Fruit fly (Drosophila melanogaster) whole organism, prepupa: Measurements from ENCODE around the gene CG43897.

Experiments
- Blimp-1 ChIP-seq: fragments of 200-800 bp; sonication (Bioruptor generic); optimal IDR thresholded peaks from 3 replicates; lab custom pipeline; 2017; ENCODE audit warnings: missing biosample characterization, missing genetic modification characterization, mild to moderate bottlenecking, moderate library complexity, missing genetic modification reagents
- CG10631 ChIP-seq: fragments of 200-800 bp; sonication (Bioruptor generic); optimal IDR thresholded peaks from 2 replicates; lab custom pipeline; 2016; ENCODE audit warnings: missing biosample characterization, missing genetic modification characterization
- CG10669 ChIP-seq: fragments of 200-800 bp; sonication (Bioruptor generic); optimal IDR thresholded peaks from 3 replicates; lab custom pipeline; 2018; ENCODE audit warnings: missing biosample characterization, mild to moderate bottlenecking, missing genetic modification characterization, moderate library complexity
- CG15336 ChIP-seq: fragments of 200-800 bp; sonication (Bioruptor generic); IDR thresholded peaks from 2 replicates; pipeline ENCODE4 v1.3.6; 2022; ENCODE audit warnings: missing biosample characterization, missing genetic modification characterization
- CG1621 ChIP-seq: fragments of 200-800 bp; sonication (Bioruptor generic); optimal IDR thresholded peaks from 3 replicates; lab custom pipeline; 2018; ENCODE audit warnings: missing biosample characterization, mild to moderate bottlenecking, missing genetic modification characterization
- CG16779 ChIP-seq: fragments of 200-800 bp; sonication (Bioruptor generic); optimal IDR thresholded peaks from 3 replicates; lab custom pipeline; 2017; ENCODE audit warnings: missing biosample characterization, mild to moderate bottlenecking, missing genetic modification characterization
- CG3032 ChIP-seq: fragments of 200-800 bp; optimal IDR thresholded peaks from 2 replicates; lab custom pipeline; 2019; ENCODE audit warnings: missing biosample characterization, mild to moderate bottlenecking, missing genetic modification characterization, moderate library complexity
- CG31627 ChIP-seq: fragments of 200-800 bp; sonication (Bioruptor generic); optimal IDR thresholded peaks from 3 replicates; lab custom pipeline; 2016; ENCODE audit warnings: missing biosample characterization, missing genetic modification characterization
- CG34406 ChIP-seq: fragments of 200-800 bp; sonication (Bioruptor generic); optimal IDR thresholded peaks from 3 replicates; lab custom pipeline; 2016; ENCODE audit warnings: missing biosample characterization, missing genetic modification characterization
- CG3919 ChIP-seq: fragments of 200-800 bp; sonication (Bioruptor generic); optimal IDR thresholded peaks from 3 replicates; lab custom pipeline; 2016; ENCODE audit warnings: missing biosample characterization, missing genetic modification characterization
- CG4318 ChIP-seq: fragments of 200-800 bp; sonication (Bioruptor generic); optimal IDR thresholded peaks from 3 replicates; lab custom pipeline; 2017; ENCODE audit warnings: missing biosample characterization, mild to moderate bottlenecking, missing genetic modification characterization
- CG6163 ChIP-seq: fragments of 200-800 bp; sonication (Bioruptor generic); IDR thresholded peaks from 3 replicates; pipeline ENCODE4 v1.3.6; 2022; ENCODE audit warnings: missing biosample characterization, missing genetic modification characterization
- CG6808 ChIP-seq: fragments of 200-800 bp; sonication (Bioruptor generic); optimal IDR thresholded peaks from 3 replicates; lab custom pipeline; 2017; ENCODE audit warnings: missing biosample characterization, missing genetic modification characterization, mild to moderate bottlenecking, moderate library complexity, missing genetic modification reagents
- CG6854 ChIP-seq: fragments of 200-800 bp; sonication (Bioruptor generic); optimal IDR thresholded peaks from 2 replicates; lab custom pipeline; 2017; ENCODE audit warnings: missing biosample characterization, mild to moderate bottlenecking, missing genetic modification characterization
- CG7368 ChIP-seq: fragments of 200-800 bp; sonication (Bioruptor generic); optimal IDR thresholded peaks from 3 replicates; lab custom pipeline; 2016; ENCODE audit warnings: missing biosample characterization, missing genetic modification characterization
- CG8119 ChIP-seq: fragments of 200-800 bp; sonication (Bioruptor generic); IDR thresholded peaks from 3 replicates; pipeline ENCODE4 v1.3.6; 2022; ENCODE audit warnings: missing biosample characterization, missing genetic modification characterization
- CG8319 ChIP-seq: fragments of 200-800 bp; sonication (Bioruptor generic); optimal IDR thresholded peaks from 3 replicates; lab custom pipeline; 2016; ENCODE audit warnings: missing biosample characterization, missing genetic modification characterization
- CG8632 ChIP-seq: fragments of 200-800 bp; sonication (Bioruptor generic); optimal IDR thresholded peaks from 3 replicates; lab custom pipeline; 2016; ENCODE audit warnings: missing biosample characterization, missing genetic modification characterization
- CG9139 ChIP-seq: fragments of 200-800 bp; sonication (Bioruptor generic); optimal IDR thresholded peaks from 3 replicates; lab custom pipeline; 2017; ENCODE audit warnings: missing biosample characterization, mild to moderate bottlenecking, missing genetic modification characterization
- Ets21C ChIP-seq: fragments of 200-800 bp; sonication (Bioruptor generic); optimal IDR thresholded peaks from 3 replicates; lab custom pipeline; 2016; ENCODE audit warnings: missing biosample characterization, missing genetic modification characterization
- Hr38 ChIP-seq: sonication (Bioruptor generic); optimal IDR thresholded peaks from 2 replicates; lab custom pipeline; 2016; ENCODE audit warnings: missing biosample characterization, missing genetic modification characterization
- Hr4 ChIP-seq: fragments of 200-800 bp; sonication (Bioruptor generic); optimal IDR thresholded peaks from 3 replicates; lab custom pipeline; 2016; ENCODE audit warnings: missing biosample characterization, missing genetic modification characterization
- Lpt ChIP-seq: fragments of 200-800 bp; sonication (Bioruptor generic); optimal IDR thresholded peaks from 3 replicates; lab custom pipeline; 2016; ENCODE audit warnings: missing biosample characterization, missing genetic modification characterization
- Met ChIP-seq: fragments of 200-800 bp; sonication (Bioruptor generic); optimal IDR thresholded peaks from 3 replicates; lab custom pipeline; 2016; ENCODE audit warnings: missing biosample characterization, missing genetic modification characterization
- OdsH ChIP-seq: fragments of 200-800 bp; sonication (Bioruptor generic); optimal IDR thresholded peaks from 3 replicates; lab custom pipeline; 2016; ENCODE audit warnings: missing biosample characterization, missing genetic modification characterization
- Smox ChIP-seq: fragments of 200-800 bp; sonication (Bioruptor generic); optimal IDR thresholded peaks from 3 replicates; lab custom pipeline; 2016; ENCODE audit warnings: missing biosample characterization, missing genetic modification characterization
- Sox14 ChIP-seq: fragments of 200-800 bp; sonication (Bioruptor generic); optimal IDR thresholded peaks from 3 replicates; lab custom pipeline; 2016; ENCODE audit warnings: missing biosample characterization, missing genetic modification characterization
- Sox15 ChIP-seq: fragments of 200-800 bp; sonication (Bioruptor generic); optimal IDR thresholded peaks from 3 replicates; lab custom pipeline; 2016; ENCODE audit warnings: missing biosample characterization, missing genetic modification characterization
- achi ChIP-seq: fragments of 200-800 bp; sonication (Bioruptor generic); optimal IDR thresholded peaks from 3 replicates; lab custom pipeline; 2016; ENCODE audit warnings: missing biosample characterization, missing genetic modification characterization
- acj6 ChIP-seq: fragments of 200-800 bp; sonication (Bioruptor generic); optimal IDR thresholded peaks from 3 replicates; lab custom pipeline; 2016; ENCODE audit warnings: missing biosample characterization, missing genetic modification characterization
- cyc ChIP-seq: fragments of 200-800 bp; sonication (Bioruptor generic); optimal IDR thresholded peaks from 3 replicates; lab custom pipeline; 2016; ENCODE audit warnings: missing biosample characterization, missing genetic modification characterization
- eg ChIP-seq: fragments of 200-800 bp; sonication (Bioruptor generic); IDR thresholded peaks from 3 replicates; pipeline ENCODE4 v1.3.6; 2022; ENCODE audit warnings: missing biosample characterization, missing genetic modification characterization
- esn ChIP-seq: fragments of 200-800 bp; sonication (Bioruptor generic); optimal IDR thresholded peaks from 2 replicates; lab custom pipeline; 2016; ENCODE audit warnings: missing biosample characterization, mild to moderate bottlenecking, missing genetic modification characterization, moderate library complexity
- fd59A ChIP-seq: fragments of 200-800 bp; sonication (Bioruptor generic); optimal IDR thresholded peaks from 2 replicates; lab custom pipeline; 2017; ENCODE audit warnings: missing biosample characterization, mild to moderate bottlenecking, missing genetic modification characterization, missing genetic modification reagents
- fd85E ChIP-seq: fragments of 200-800 bp; sonication (Bioruptor generic); optimal IDR thresholded peaks from 3 replicates; lab custom pipeline; 2016; ENCODE audit warnings: missing biosample characterization, missing genetic modification characterization
- fkh ChIP-seq: fragments of 200-800 bp; sonication (Bioruptor generic); optimal IDR thresholded peaks from 3 replicates; lab custom pipeline; 2017; ENCODE audit warnings: missing biosample characterization, mild to moderate bottlenecking, missing genetic modification characterization, moderate library complexity
- lz ChIP-seq: fragments of 200-800 bp; sonication (Bioruptor generic); optimal IDR thresholded peaks from 3 replicates; lab custom pipeline; 2016; ENCODE audit warnings: missing biosample characterization, missing genetic modification characterization
- net ChIP-seq: fragments of 200-800 bp; sonication (Bioruptor generic); optimal IDR thresholded peaks from 3 replicates; lab custom pipeline; 2016; ENCODE audit warnings: missing biosample characterization, missing genetic modification characterization
- pdm3 ChIP-seq: fragments of 200-800 bp; sonication (Bioruptor generic); optimal IDR thresholded peaks from 3 replicates; lab custom pipeline; 2016; ENCODE audit warnings: missing biosample characterization, missing genetic modification characterization
- salr ChIP-seq, 2 experiments: fragments of 200-800 bp; sonication (Bioruptor generic); optimal IDR thresholded peaks; 3 replicates each; lab custom pipeline; 2016 to 2018; ENCODE audit warnings: missing biosample characterization in 2 of 2, missing genetic modification characterization in 2 of 2, mild to moderate bottlenecking in 1 of 2
- spab ChIP-seq: fragments of 200-800 bp; sonication (Bioruptor generic); optimal IDR thresholded peaks from 2 replicates; lab custom pipeline; 2017; ENCODE audit warnings: missing biosample characterization, mild to moderate bottlenecking, missing genetic modification characterization, missing genetic modification reagents
- ss ChIP-seq, 2 experiments: fragments of 200-800 bp; sonication (Bioruptor generic); optimal IDR thresholded peaks; 2 replicates in 1 of 2; 3 replicates in 1 of 2; lab custom pipeline; 2017 to 2018; ENCODE audit warnings: mild to moderate bottlenecking in 2 of 2, missing biosample characterization in 2 of 2, missing genetic modification characterization in 2 of 2, moderate library complexity in 1 of 2
- svp ChIP-seq: fragments of 200-800 bp; sonication (Bioruptor generic); peaks from one replicate; lab custom pipeline; 2016; ENCODE audit warnings: missing biosample characterization, missing genetic modification characterization

The CG43897 gene

dm6 chr3L:9856430-9857218 lies 43.0 kb downstream of the CG43897 start (continued):
- TF ChIP-seq svp (no peak), salr (GFP tag; optimal IDR thresholded peaks at IDR 0.05; lab: Kevin White, UChicago) (no peak), esn (GFP tag; lab: Kevin White, UChicago) (no peak), Met (GFP tag; lab: Kevin White, UChicago) (no peak), achi (GFP tag; lab: Kevin White, UChicago) (peak; percentile 39), CG10669 (peak; percentile 44), CG16779 (tag; lab: Kevin White, UChicago) (no peak), CG4318 (GFP tag; lab: Kevin White, UChicago) (no peak), Hr4 (GFP tag; lab: Kevin White, UChicago) (peak; percentile 25), fkh (GFP tag; lab: Kevin White, UChicago) (no peak), CG8632 (GFP tag; lab: Kevin White, UChicago) (peak; percentile 21), CG3032 (tag; lab: Kevin White, UChicago) (peak; percentile 61), fd85E (no peak), CG6163 (GFP tag; lab: Robert Waterston, UW) (no peak; the same call in 1 of the 3 replicates), CG7368 (peak; percentile 5), Smox (GFP tag; lab: Kevin White, UChicago) (no peak), CG9139 (GFP tag; lab: Kevin White, UChicago) (no peak), Sox15 (GFP tag; lab: Kevin White, UChicago) (no peak), Lpt (GFP tag; lab: Kevin White, UChicago) (no peak), Sox14 (GFP tag; lab: Kevin White, UChicago) (no peak), Blimp-1 (no peak), CG6808 (GFP tag; lab: Kevin White, UChicago) (no peak), eg (GFP tag; lab: Robert Waterston, UW) (peak; percentile 79; the same call in 2 of the 3 replicates), CG31627 (GFP tag; lab: Kevin White, UChicago) (no peak)

dm6 chr3L:9859624-9860023 lies 46.0 kb downstream of the CG43897 start, which contains the start of gene CG10809:
TSS of gene CG10809 (minus strand) at chr3L:9859889.
- TF ChIP-seq CG10631 (GFP tag; lab: Kevin White, UChicago) (peak; percentile 26), Hr38 (GFP tag; lab: Kevin White, UChicago) (no peak), lz (GFP tag; lab: Kevin White, UChicago) (peak; percentile 12), fkh (GFP tag; lab: Kevin White, UChicago) (peak; percentile 99), CG3919 (GFP tag; lab: Kevin White, UChicago) (no peak), Sox14 (GFP tag; lab: Kevin White, UChicago) (peak; percentile 11), eg (GFP tag; lab: Robert Waterston, UW) (no peak), Ets21C (GFP tag; lab: Kevin White, UChicago) (no peak), CG6163 (GFP tag; lab: Robert Waterston, UW) (no peak), Hr4 (GFP tag; lab: Kevin White, UChicago) (no peak), svp (peak; percentile 65)
- TF ChIP-seq, all 60 proteins: peak for 5

- TF ChIP-seq pdm3 (no peak), Hr4 (GFP tag; lab: Kevin White, UChicago) (no peak), ss (GFP tag; optimal IDR thresholded peaks at IDR 0.05; lab: Kevin White, UChicago) (peak; percentile 6 to 46), CG34406 (GFP tag; lab: Kevin White, UChicago) (no peak), fd59A (no peak), acj6 (no peak), Sox14 (GFP tag; lab: Kevin White, UChicago) (no peak), CG6808 (GFP tag; lab: Kevin White, UChicago) (peak; percentile 54), svp (no peak), CG6163 (GFP tag; lab: Robert Waterston, UW) (no peak), CG15336 (GFP tag; lab: Robert Waterston, UW) (no peak), spab (GFP tag; lab: Kevin White, UChicago) (no peak), CG3919 (GFP tag; lab: Kevin White, UChicago) (no peak), OdsH (GFP tag; lab: Kevin White, UChicago) (no peak), cyc (GFP tag; lab: Kevin White, UChicago) (no peak), CG31627 (GFP tag; lab: Kevin White, UChicago) (no peak), CG8119 (no peak), CG9139 (GFP tag; lab: Kevin White, UChicago) (no peak), CG8319 (GFP tag; lab: Kevin White, UChicago) (no peak), CG6854 (GFP tag; lab: Kevin White, UChicago) (peak; percentile 30), CG1621 (tag; lab: Kevin White, UChicago) (no peak), Smox (GFP tag; lab: Kevin White, UChicago) (no peak), net (GFP tag; lab: Kevin White, UChicago) (no peak), achi (GFP tag; lab: Kevin White, UChicago) (no peak), fkh (GFP tag; lab: Kevin White, UChicago) (no peak)
These were observed 50.0 kb downstream of the CG43897 start for dm6 chr3L:9863656-9864055.
